Fruit fly (Drosophila melanogaster) whole organism, wandering third instar larva: ENCODE data around the gene PGRP-SB2.

Experiments
- CG9705 ChIP-seq: fragments of 200-800 bp; sonication (Bioruptor generic); optimal IDR thresholded peaks from 2 replicates; lab custom pipeline; 2018; ENCODE audit warnings: missing biosample characterization, mild to moderate bottlenecking, missing genetic modification characterization
- CrebA ChIP-seq: fragments of 200-800 bp; sonication (Bioruptor generic); optimal IDR thresholded peaks from 2 replicates; lab custom pipeline; 2016; ENCODE audit warnings: missing biosample characterization, mild to moderate bottlenecking, missing genetic modification characterization, borderline replicate concordance
- Dif ChIP-seq: fragments of 200-275, 200-300 bp; sonication (Bioruptor generic); optimal IDR thresholded peaks from 2 replicates; lab custom pipeline; 2018; ENCODE audit warnings: missing biosample characterization, missing genetic modification characterization; ENCODE audit not compliant: partially characterized antibody
- GATAd ChIP-seq: sonication (Bioruptor generic); optimal IDR thresholded peaks from 2 replicates; lab custom pipeline; 2016; ENCODE audit warnings: missing biosample characterization, missing genetic modification characterization
- Hnf4 ChIP-seq: fragments of 200-800 bp; sonication (Bioruptor generic); optimal IDR thresholded peaks from 2 replicates; lab custom pipeline; 2016; ENCODE audit warnings: missing biosample characterization, mild to moderate bottlenecking, missing genetic modification characterization
- Hr78 ChIP-seq: fragments of >200 bp; optimal IDR thresholded peaks from 2 replicates; lab custom pipeline; 2017; ENCODE audit warnings: missing biosample characterization, missing genetic modification characterization
- Jra ChIP-seq: sonication (Bioruptor generic); optimal IDR thresholded peaks from 2 replicates; lab custom pipeline; 2016; ENCODE audit warnings: missing biosample characterization, missing genetic modification characterization
- Mio ChIP-seq: sonication (Bioruptor generic); optimal IDR thresholded peaks from 2 replicates; lab custom pipeline; 2016; ENCODE audit warnings: missing biosample characterization, missing genetic modification characterization
- Myc ChIP-seq: fragments of >200 bp; optimal IDR thresholded peaks from 2 replicates; lab custom pipeline; 2017
- N ChIP-seq: fragments of >200 bp; optimal IDR thresholded peaks from 2 replicates; lab custom pipeline; 2018; ENCODE audit warnings: missing biosample characterization, missing external identifiers, missing genetic modification characterization
- Rel ChIP-seq, 2 experiments: fragments of 200-800 bp; sonication (Bioruptor generic) in 1 of 2; optimal IDR thresholded peaks; 2 replicates in 1 of 2; 3 replicates in 1 of 2; lab custom pipeline; 2016 to 2019; ENCODE audit warnings: mild to moderate bottlenecking in 2 of 2, missing biosample characterization in 2 of 2, missing genetic modification characterization in 2 of 2, moderate library complexity in 1 of 2
- Sp1 ChIP-seq: fragments of 200-800 bp; sonication (Bioruptor generic); optimal IDR thresholded peaks from 3 replicates; lab custom pipeline; 2019; ENCODE audit warnings: missing biosample characterization, mild to moderate bottlenecking, missing genetic modification characterization, moderate library complexity
- Vsx2 ChIP-seq: fragments of 200-300, 225-300 bp; sonication (Bioruptor generic); optimal IDR thresholded peaks from 2 replicates; lab custom pipeline; 2018; ENCODE audit warnings: missing biosample characterization, missing genetic modification characterization; ENCODE audit not compliant: partially characterized antibody
- brk ChIP-seq: fragments of 200-800 bp; sonication (Bioruptor generic); optimal IDR thresholded peaks from 2 replicates; lab custom pipeline; 2016; ENCODE audit warnings: missing biosample characterization, mild to moderate bottlenecking, missing genetic modification characterization
- dl ChIP-seq, 2 experiments: fragments of 175-275, 200-275 bp in 1 of 2; fragments of 200-275 bp in 1 of 2; sonication (Bioruptor generic); optimal IDR thresholded peaks; lab custom pipeline; 2018; ENCODE audit warnings: mild to moderate bottlenecking in 2 of 2, missing biosample characterization in 2 of 2, missing genetic modification characterization in 2 of 2, moderate library complexity in 2 of 2; ENCODE audit not compliant: partially characterized antibody in 2 of 2, insufficient read depth in 1 of 2
- dmrt93B ChIP-seq: fragments of 200-800 bp; sonication (Bioruptor generic); optimal IDR thresholded peaks from 2 replicates; lab custom pipeline; 2018; ENCODE audit warnings: missing biosample characterization, mild to moderate bottlenecking, missing genetic modification characterization
- dsf ChIP-seq: sonication (Bioruptor generic); optimal IDR thresholded peaks from 2 replicates; lab custom pipeline; 2016; ENCODE audit warnings: missing biosample characterization, missing genetic modification characterization, borderline replicate concordance
- ey ChIP-seq: fragments of 200-800 bp; sonication (Bioruptor generic); optimal IDR thresholded peaks from 2 replicates; lab custom pipeline; 2016; ENCODE audit warnings: missing biosample characterization, missing genetic modification characterization
- foxo ChIP-seq, 2 experiments: fragments of 200-800 bp; sonication (Bioruptor generic); optimal IDR thresholded peaks; 2 replicates in 1 of 2; 3 replicates in 1 of 2; lab custom pipeline; 2016 to 2017; ENCODE audit warnings: missing biosample characterization in 2 of 2, missing genetic modification characterization in 2 of 2
- fru ChIP-seq: fragments of 200-800 bp; sonication (Bioruptor generic); optimal IDR thresholded peaks from 3 replicates; lab custom pipeline; 2016; ENCODE audit warnings: missing biosample characterization, mild to moderate bottlenecking, missing genetic modification characterization
- h ChIP-seq: fragments of 200-800 bp; sonication (Bioruptor generic); optimal IDR thresholded peaks from 3 replicates; lab custom pipeline; 2016; ENCODE audit warnings: missing biosample characterization, mild to moderate bottlenecking, missing genetic modification characterization
- jim ChIP-seq: fragments of 175-275, 200-325 bp; sonication (Bioruptor generic); optimal IDR thresholded peaks from 2 replicates; lab custom pipeline; 2016; ENCODE audit warnings: missing biosample characterization, mild to moderate bottlenecking, missing genetic modification characterization
- lola ChIP-seq: fragments of >200 bp; optimal IDR thresholded peaks from 2 replicates; lab custom pipeline; 2017; ENCODE audit warnings: missing biosample characterization, missing genetic modification characterization
- pan ChIP-seq: fragments of >200 bp; optimal IDR thresholded peaks from 2 replicates; lab custom pipeline; 2017
- rgr ChIP-seq: fragments of 200-800 bp; sonication (Bioruptor generic); optimal IDR thresholded peaks from 3 replicates; lab custom pipeline; 2016; ENCODE audit warnings: missing biosample characterization, mild to moderate bottlenecking, missing genetic modification characterization
- sage ChIP-seq: fragments of 200-800 bp; sonication (Bioruptor generic); optimal IDR thresholded peaks from 2 replicates; lab custom pipeline; 2016; ENCODE audit warnings: missing biosample characterization, mild to moderate bottlenecking, missing genetic modification characterization
- sv ChIP-seq: fragments of 200-800 bp; sonication (Bioruptor generic); optimal IDR thresholded peaks from 3 replicates; lab custom pipeline; 2016; ENCODE audit warnings: missing biosample characterization, missing genetic modification characterization
- tai ChIP-seq: sonication (Bioruptor generic); optimal IDR thresholded peaks from 2 replicates; lab custom pipeline; 2016; ENCODE audit warnings: missing biosample characterization, missing genetic modification characterization
- woc ChIP-seq: sonication (Bioruptor generic); optimal IDR thresholded peaks from 2 replicates; lab custom pipeline; 2016; ENCODE audit warnings: missing biosample characterization, mild to moderate bottlenecking, missing genetic modification characterization

Gene PGRP-SB2

dm6 chr3L:16699292-16700026 lies 26.9 kb upstream of the PGRP-SB2 start:
- TF ChIP-seq Rel (GFP tag; optimal IDR thresholded peaks at IDR 0.05; lab: Kevin White, UChicago) (no peak), Rel (tag; optimal IDR thresholded peaks at IDR 0.05; lab: Kevin White, UChicago) (peak; percentile 72), dl (GFP tag; optimal IDR thresholded peaks at IDR 0.05; lab: Kevin White, UChicago; ENCODE audit: insufficient read depth in 1 of 2, partially characterized antibody in 2 of 2) (no peak)
- TF ChIP-seq, all 38 proteins: peak for 1

DNA sequence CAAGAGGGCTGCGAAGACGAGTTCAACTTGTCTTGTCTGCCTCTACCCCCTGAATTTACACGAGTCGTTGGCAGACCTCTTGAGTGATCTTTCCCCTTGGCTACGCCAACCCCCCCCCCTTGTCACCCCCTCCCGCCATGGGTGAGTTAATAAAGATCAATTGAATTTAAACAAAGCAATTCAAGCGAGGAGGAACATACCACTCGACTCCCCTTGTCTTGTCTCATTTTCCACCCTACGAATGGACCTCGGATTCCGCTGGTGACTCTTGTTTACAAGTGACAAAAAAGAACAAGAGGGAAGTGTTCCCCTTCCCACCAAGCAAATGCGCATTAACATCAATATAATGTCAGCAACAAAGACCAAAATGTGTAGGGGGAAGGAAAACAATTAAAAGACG lies 23.5 kb upstream of the PGRP-SB2 start:
- TF ChIP-seq h (no peak), dmrt93B (GFP tag; lab: Kevin White, UChicago) (no peak), Vsx2 (GFP tag; lab: Kevin White, UChicago) (no peak), CG9705 (GFP tag; lab: Kevin White, UChicago) (no peak)

- TF ChIP-seq pan, result no peak
- TF ChIP-seq sage (GFP tag; lab: Kevin White, UChicago), result no peak
- TF ChIP-seq Jra (GFP tag; lab: Kevin White, UChicago), result no peak
- TF ChIP-seq ey (GFP tag; lab: Kevin White, UChicago), result no peak
- no peak for TF ChIP-seq CrebA
- no peak for TF ChIP-seq sv (GFP tag; lab: Kevin White, UChicago)
- TF ChIP-seq Vsx2 (GFP tag; lab: Kevin White, UChicago), result no peak
- no peak for TF ChIP-seq fru
- TF ChIP-seq Dif, result no peak
- TF ChIP-seq brk (GFP tag; lab: Kevin White, UChicago), result no peak
- no peak for TF ChIP-seq Sp1 (GFP tag; lab: Kevin White, UChicago)
- TF ChIP-seq tai (GFP tag; lab: Kevin White, UChicago), result no peak
- TF ChIP-seq lola (GFP tag; lab: Kevin White, UChicago), result no peak
- no peak for TF ChIP-seq Mio (GFP tag; lab: Kevin White, UChicago)
- TF ChIP-seq Hr78 (GFP tag; lab: Kevin White, UChicago), result no peak
- TF ChIP-seq Myc (lab: Kevin White, UChicago), result no peak
- TF ChIP-seq rgr, result no peak
- TF ChIP-seq dsf, result no peak
- no peak for TF ChIP-seq woc (GFP tag; lab: Kevin White, UChicago)
- TF ChIP-seq Hnf4 (GFP tag; lab: Kevin White, UChicago), result no peak
Measured at dm6 chr3L:16704251-16704650, 22.1 kb upstream of the PGRP-SB2 start.

DNA sequence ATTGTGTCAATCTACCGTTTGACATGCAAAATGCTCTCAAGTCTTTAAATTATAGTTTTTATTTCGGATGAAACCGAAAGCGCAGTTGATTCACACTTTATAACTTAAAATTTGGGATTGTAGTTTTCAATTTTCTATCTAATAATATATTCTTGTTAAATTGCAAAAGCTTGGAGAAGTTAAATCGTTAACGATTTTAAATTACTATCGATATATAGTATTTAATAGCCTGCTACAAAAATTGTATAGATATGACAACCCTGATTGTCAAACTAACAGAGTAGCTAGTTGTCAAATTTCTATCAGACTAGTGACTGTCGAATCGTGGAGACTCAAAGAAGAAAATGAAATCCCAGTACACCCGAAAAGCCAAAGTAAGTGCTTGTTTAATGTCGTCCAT lies 21.7 kb upstream of the PGRP-SB2 start, which contains the start of gene CG9692:
CG9692 (plus strand) TSS at position 301 of the 400 bp plus-strand sequence.
- TF ChIP-seq Hnf4 (GFP tag; lab: Kevin White, UChicago) (no peak), Jra (GFP tag; lab: Kevin White, UChicago) (no peak), Sp1 (GFP tag; lab: Kevin White, UChicago) (no peak)
- TF ChIP-seq, all 38 proteins: peak for 0

- no peak for TF ChIP-seq sage (GFP tag; lab: Kevin White, UChicago)
- TF ChIP-seq foxo (GFP tag; optimal IDR thresholded peaks at IDR 0.05; lab: Kevin White, UChicago), result no peak
- no peak for TF ChIP-seq rgr
- no peak for TF ChIP-seq Jra (GFP tag; lab: Kevin White, UChicago)
- no peak for TF ChIP-seq brk (GFP tag; lab: Kevin White, UChicago)
- no peak for TF ChIP-seq CG9705 (GFP tag; lab: Kevin White, UChicago)
- no peak for TF ChIP-seq dl (GFP tag; optimal IDR thresholded peaks at IDR 0.05; lab: Kevin White, UChicago; ENCODE audit: insufficient read depth in 1 of 2, partially characterized antibody in 2 of 2)
- TF ChIP-seq Hnf4 (GFP tag; lab: Kevin White, UChicago), result no peak
- TF ChIP-seq GATAd (GFP tag; lab: Kevin White, UChicago), result no peak
- TF ChIP-seq Mio (GFP tag; lab: Kevin White, UChicago), result no peak
- TF ChIP-seq sv (GFP tag; lab: Kevin White, UChicago), result no peak
- no peak for TF ChIP-seq jim (GFP tag; lab: Kevin White, UChicago)
- no peak for TF ChIP-seq N (GFP tag; lab: Kevin White, UChicago)
Measured at dm6 chr3L:16705630-16706029, 20.7 kb upstream of the PGRP-SB2 start.
